Fruit fly (Drosophila melanogaster) ovary, adult (tissue): ENCODE data around the gene Elovl7.

Experiments
- CG17801 ChIP-seq: fragments of 200-800 bp; optimal IDR thresholded peaks from 2 replicates; lab custom pipeline; 2019; ENCODE audit warnings: missing biosample characterization, mild to moderate bottlenecking, missing genetic modification characterization, moderate library complexity; ENCODE audit not compliant: partially characterized antibody

The Elovl7 gene

dm6 chr3R:7944699-7945349, 50.8 kb downstream of the Elovl7 start:
- TF ChIP-seq CG17801 (GFP tag; lab: Kevin White, UChicago), result no peak

- peak; percentile 7 for TF ChIP-seq CG17801 (GFP tag; lab: Kevin White, UChicago)
Observed at dm6 chr3R:7936786-7937363, 58.8 kb downstream of the Elovl7 start.
